Fruit fly (Drosophila melanogaster): Measurements from ENCODE around the gene CG33710.

The CG33710 gene

dm6 chr3L:19952690-19953089 lies at the start of gene CG33710:
Gene CG33710 (minus strand): TSS chr3L:19952790.
- TF ChIP-seq Dek (tag; optimal IDR thresholded peaks at IDR 0.05) (no peak), CG10431 (GFP tag; optimal IDR thresholded peaks at IDR 0.05) (no peak), run (tag; optimal IDR thresholded peaks at IDR 0.05) (no peak), TFAM (GFP tag; optimal IDR thresholded peaks at IDR 0.05) (no peak), CG34422 (GFP tag; IDR thresholded peaks at IDR 0.05) (no peak), Hey (tag; optimal IDR thresholded peaks at IDR 0.05) (no peak), unc-4 (GFP tag; IDR thresholded peaks at IDR 0.05; ENCODE audit: partially characterized antibody) (no peak), trem (tag; optimal IDR thresholded peaks at IDR 0.05) (no peak), CG8359 (GFP tag; optimal IDR thresholded peaks at IDR 0.05; ENCODE audit: borderline replicate concordance) (no peak), CG3838 (GFP tag; optimal IDR thresholded peaks at IDR 0.05) (no peak)

- no peak for TF ChIP-seq CG2120 (GFP tag; optimal IDR thresholded peaks at IDR 0.05)
- 0 out of 2 replicates have a peak, but pooled peaks have one; percentile 13 for TF ChIP-seq Scr (GFP tag; IDR thresholded peaks at IDR 0.05; ENCODE audit: partially characterized antibody)
- TF ChIP-seq cwo (GFP tag; optimal IDR thresholded peaks at IDR 0.05): no peak
- TF ChIP-seq Drgx (GFP tag; IDR thresholded peaks at IDR 0.05): no peak
- TF ChIP-seq danr (GFP tag; IDR thresholded peaks at IDR 0.05): no peak
- no peak; the same call in 1 of the 2 replicates for TF ChIP-seq bbx (GFP tag; IDR thresholded peaks at IDR 0.05; ENCODE audit: partially characterized antibody)
- TF ChIP-seq stwl (tag; optimal IDR thresholded peaks at IDR 0.05): peak; percentile 37
- TF ChIP-seq klu (GFP tag; IDR thresholded peaks at IDR 0.05): no peak
- no peak for TF ChIP-seq Dip2 (GFP tag; IDR thresholded peaks at IDR 0.05)
- no peak for TF ChIP-seq CG17186 (GFP tag; optimal IDR thresholded peaks at IDR 0.05)
- no peak for TF ChIP-seq CG5180 (GFP tag; optimal IDR thresholded peaks at IDR 0.05)
- no peak for TF ChIP-seq rib (GFP tag; IDR thresholded peaks at IDR 0.05)
- TF ChIP-seq CG14860 (GFP tag; IDR thresholded peaks at IDR 0.05; ENCODE audit: partially characterized antibody): peak; percentile 29; the same call in 1 of the 3 replicates
- no peak for TF ChIP-seq CG14441 (GFP tag; IDR thresholded peaks at IDR 0.05)
- no peak for TF ChIP-seq schlank (tag; optimal IDR thresholded peaks at IDR 0.05)
- no peak for TF ChIP-seq CG10366 (GFP tag; IDR thresholded peaks at IDR 0.05)
- TF ChIP-seq nerfin-2 (GFP tag; IDR thresholded peaks at IDR 0.05; ENCODE audit: partially characterized antibody): no peak
- peak; percentile 17 for TF ChIP-seq CG14710 (tag; optimal IDR thresholded peaks at IDR 0.05)
- no peak for TF ChIP-seq trh (GFP tag; optimal IDR thresholded peaks at IDR 0.05)
- no peak for TF ChIP-seq CG12391 (tag; optimal IDR thresholded peaks at IDR 0.05)
- TF ChIP-seq gt (GFP tag; IDR thresholded peaks at IDR 0.05): no peak
- TF ChIP-seq fu2 (GFP tag; optimal IDR thresholded peaks at IDR 0.05): no peak
- no peak for TF ChIP-seq kni (GFP tag; optimal IDR thresholded peaks at IDR 0.05)
- TF ChIP-seq CG8478 (optimal IDR thresholded peaks at IDR 0.05): no peak
- peak; percentile 66 for TF ChIP-seq Dref (GFP tag; IDR thresholded peaks at IDR 0.05)
- no peak for TF ChIP-seq Nf-YA (GFP tag; IDR thresholded peaks at IDR 0.05)
- no peak for TF ChIP-seq CG10959 (GFP tag; IDR thresholded peaks at IDR 0.05)
- TF ChIP-seq ewg (GFP tag; optimal IDR thresholded peaks at IDR 0.05): no peak
- TF ChIP-seq dysf (GFP tag; IDR thresholded peaks at IDR 0.05): no peak
- TF ChIP-seq HLHmδ (GFP tag; optimal IDR thresholded peaks at IDR 0.05): no peak
- no peak for TF ChIP-seq CG6272 (GFP tag; IDR thresholded peaks at IDR 0.05)
- no peak for TF ChIP-seq ind (GFP tag; optimal IDR thresholded peaks at IDR 0.05)
- no peak for TF ChIP-seq CG15073 (GFP tag; optimal IDR thresholded peaks at IDR 0.05)
- TF ChIP-seq org-1 (GFP tag; optimal IDR thresholded peaks at IDR 0.05): no peak
- no peak for TF ChIP-seq Bteb2 (GFP tag; optimal IDR thresholded peaks at IDR 0.05)
- no peak for TF ChIP-seq CG16779 (GFP tag; IDR thresholded peaks at IDR 0.05)
- no peak for TF ChIP-seq CG34376 (GFP tag; optimal IDR thresholded peaks at IDR 0.05)
- no peak for TF ChIP-seq toy (GFP tag; IDR thresholded peaks at IDR 0.05)
- peak; percentile 43 for TF ChIP-seq YL-1 (GFP tag; optimal IDR thresholded peaks at IDR 0.05)
Observed at dm6 chr3L:20000878-20001640, 48.5 kb upstream of the CG33710 start.

All from whole organism, embryonic.